Worm (Caenorhabditis elegans) whole organism, mixed stage, embryonic: ENCODE results near the gene cnk-1.

Experiments used
- ces-1 ChIP-seq: fragments of 150-350 bp; optimal IDR thresholded peaks from 2 replicates; lab custom pipeline; 2014; ENCODE audit warnings: missing biosample characterization, missing genetic modification reagents, missing genetic modification characterization
- cnd-1 ChIP-seq: fragments of 200-800 bp; sonication (Bioruptor generic); optimal IDR thresholded peaks from 2 replicates; lab custom pipeline; 2018; ENCODE audit warnings: mild to moderate bottlenecking, missing genetic modification characterization, missing compliant biosample characterization
- hlh-1 ChIP-seq: fragments of 150-350 bp; optimal IDR thresholded peaks from 2 replicates; lab custom pipeline; 2014; ENCODE audit warnings: missing biosample characterization, missing genetic modification reagents, missing genetic modification characterization
- lin-13 ChIP-seq: fragments of 150-350 bp; optimal IDR thresholded peaks from 2 replicates; lab custom pipeline; 2014; ENCODE audit warnings: missing biosample characterization, missing genetic modification characterization
- mep-1 ChIP-seq: fragments of 150-350 bp; optimal IDR thresholded peaks from 2 replicates; lab custom pipeline; 2017; ENCODE audit warnings: missing biosample characterization, missing genetic modification reagents, missing genetic modification characterization, inconsistent platforms
- nhr-12 ChIP-seq: fragments of 150-350 bp; optimal IDR thresholded peaks from 2 replicates; lab custom pipeline; 2014; ENCODE audit warnings: missing biosample characterization, missing genetic modification characterization
- pha-4 ChIP-seq: fragments of 150-350 bp; optimal IDR thresholded peaks from 2 replicates; lab custom pipeline; 2018; ENCODE audit warnings: missing biosample characterization, missing genetic modification reagents, missing genetic modification characterization
- snpc-4 ChIP-seq: fragments of 150-350 bp; optimal IDR thresholded peaks from 2 replicates; lab custom pipeline; 2014; ENCODE audit warnings: missing biosample characterization, missing genetic modification characterization
- tbx-8 ChIP-seq: fragments of 200-800 bp; sonication (Bioruptor generic); optimal IDR thresholded peaks from 2 replicates; lab custom pipeline; 2018; ENCODE audit warnings: mild to moderate bottlenecking, missing genetic modification characterization, moderate library complexity, missing compliant biosample characterization
- unc-62 ChIP-seq: fragments of 150-350 bp; optimal IDR thresholded peaks from 2 replicates; lab custom pipeline; 2014; ENCODE audit warnings: missing biosample characterization, missing genetic modification reagents, missing genetic modification characterization
- ztf-11 ChIP-seq: fragments of 150-350 bp; optimal IDR thresholded peaks from 2 replicates; lab custom pipeline; 2014; ENCODE audit warnings: missing biosample characterization, missing genetic modification characterization

DNA sequence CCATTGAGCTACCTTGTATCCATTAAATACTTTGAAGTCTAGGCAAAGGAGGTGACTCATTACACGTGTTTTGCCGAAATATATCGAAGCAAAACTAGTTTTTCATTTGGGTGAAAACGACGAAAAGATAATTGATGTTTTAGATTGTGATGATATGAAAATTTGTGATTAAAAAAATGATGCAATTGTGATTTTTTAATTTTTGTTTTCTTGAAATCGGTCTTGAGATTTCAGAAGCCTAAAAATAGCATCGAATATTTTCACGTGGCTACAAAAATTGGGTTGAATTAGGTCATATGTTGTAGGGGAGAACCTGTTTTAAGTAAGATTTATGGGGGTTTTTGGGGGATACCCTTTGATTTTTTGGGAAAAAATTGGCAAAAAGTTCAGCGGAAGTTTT is 19.5 kb downstream of the cnk-1 start:
- TF ChIP-seq unc-62 = no peak
- TF ChIP-seq mep-1 (tag; lab: Kevin White, UChicago) = no peak
- TF ChIP-seq pha-4 (tag; lab: Kevin White, UChicago) = no peak
- TF ChIP-seq nhr-12 (tag; lab: Kevin White, UChicago) = no peak
- no peak for TF ChIP-seq ztf-11 (tag; lab: Kevin White, UChicago)
- no peak for TF ChIP-seq snpc-4 (tag; lab: Kevin White, UChicago)
- TF ChIP-seq lin-13 (tag; lab: Kevin White, UChicago) = no peak
- TF ChIP-seq ces-1 (GFP tag; lab: Kevin White, UChicago) = no peak
- no peak for TF ChIP-seq hlh-1
- TF ChIP-seq tbx-8 (GFP tag; lab: Kevin White, UChicago) = no peak
- TF ChIP-seq cnd-1 (tag; lab: Kevin White, UChicago) = no peak
